Fruit fly (Drosophila melanogaster): ENCODE measurements around the gene mbm.

Gene mbm

dm6 chr2L:305198-305597 is 31.7 kb upstream of the mbm start:
- TF ChIP-seq usp (GFP tag; optimal IDR thresholded peaks at IDR 0.05) = no peak

dm6 chr2L:303306-303962 is 29.9 kb upstream of the mbm start:
- no peak for TF ChIP-seq CG8478 (optimal IDR thresholded peaks at IDR 0.05)
- TF ChIP-seq psq (optimal IDR thresholded peaks at IDR 0.05) = no peak
- no peak for TF ChIP-seq EcR (GFP tag; optimal IDR thresholded peaks at IDR 0.05)
- TF ChIP-seq usp (GFP tag; optimal IDR thresholded peaks at IDR 0.05) = no peak
- TF ChIP-seq Dll (optimal IDR thresholded peaks at IDR 0.05) = no peak
- no peak for TF ChIP-seq pan (optimal IDR thresholded peaks at IDR 0.05)

DNA sequence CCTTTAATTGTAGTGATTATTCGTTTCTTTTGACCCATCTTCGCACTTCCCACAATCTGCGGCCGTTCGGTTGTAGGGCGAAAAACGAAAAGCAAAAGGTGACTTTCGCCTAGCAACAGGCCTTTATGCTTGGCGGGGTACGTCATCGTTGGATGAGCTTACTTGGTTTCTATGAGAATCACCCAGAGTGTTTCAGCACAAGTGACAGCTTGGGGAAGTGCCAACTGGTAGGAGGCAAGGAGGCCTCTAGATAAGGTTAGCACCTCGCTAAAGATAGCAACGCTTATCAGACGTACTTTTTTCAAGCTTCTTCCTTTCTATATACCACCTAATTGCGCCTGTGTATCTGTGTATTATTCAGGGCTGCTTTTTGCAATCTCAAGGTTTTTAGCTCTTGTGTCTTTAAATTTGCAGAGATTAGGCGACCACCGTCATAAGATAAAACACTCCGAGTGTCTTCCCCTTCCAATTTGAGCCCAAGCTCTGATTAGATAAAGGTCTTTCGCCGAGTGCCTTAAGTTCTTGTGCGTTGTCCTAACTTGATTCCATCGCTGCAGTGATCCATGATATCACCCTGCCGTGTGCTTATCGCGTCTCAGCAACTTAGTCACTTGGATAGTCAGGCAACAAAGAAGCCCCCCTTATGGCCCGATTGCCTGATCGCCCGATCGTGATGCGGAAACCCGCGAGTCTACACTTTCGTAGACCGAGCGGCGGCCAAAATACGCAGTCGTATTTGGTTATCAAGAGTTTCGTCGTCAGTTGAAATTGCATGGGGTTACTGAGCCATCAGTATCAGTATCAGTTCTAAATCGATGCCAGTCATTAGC is 27.6 kb upstream of the mbm start:
- TF ChIP-seq EcR (GFP tag; optimal IDR thresholded peaks at IDR 0.05) (no peak), CG8478 (optimal IDR thresholded peaks at IDR 0.05) (no peak), psq (optimal IDR thresholded peaks at IDR 0.05) (no peak), Dll (optimal IDR thresholded peaks at IDR 0.05) (no peak), pan (optimal IDR thresholded peaks at IDR 0.05) (no peak), usp (GFP tag; optimal IDR thresholded peaks at IDR 0.05) (no peak)

DNA sequence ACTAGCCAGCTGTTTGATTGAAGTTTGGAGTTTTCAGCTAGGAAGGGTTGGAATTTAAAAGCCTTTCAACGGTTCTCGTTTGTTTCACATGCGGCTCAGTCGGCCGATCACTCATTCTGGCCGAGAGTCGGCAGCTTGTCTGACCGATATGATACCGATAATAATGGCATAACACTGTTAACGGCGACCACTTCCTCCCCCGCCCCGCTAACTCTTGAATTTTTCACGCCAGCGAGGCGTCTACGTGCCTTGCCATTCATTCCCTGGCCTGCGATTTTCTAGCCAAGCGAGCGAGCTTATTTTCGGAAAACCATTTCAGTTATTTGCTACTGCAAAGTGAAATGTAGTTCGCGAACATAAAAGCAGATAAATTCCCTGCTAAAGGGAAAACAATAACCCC is 26.5 kb upstream of the mbm start:
- TF ChIP-seq Dll (optimal IDR thresholded peaks at IDR 0.05) (no peak), CG8478 (optimal IDR thresholded peaks at IDR 0.05) (no peak), EcR (GFP tag; optimal IDR thresholded peaks at IDR 0.05) (no peak), pan (optimal IDR thresholded peaks at IDR 0.05) (no peak), psq (optimal IDR thresholded peaks at IDR 0.05) (no peak)

DNA sequence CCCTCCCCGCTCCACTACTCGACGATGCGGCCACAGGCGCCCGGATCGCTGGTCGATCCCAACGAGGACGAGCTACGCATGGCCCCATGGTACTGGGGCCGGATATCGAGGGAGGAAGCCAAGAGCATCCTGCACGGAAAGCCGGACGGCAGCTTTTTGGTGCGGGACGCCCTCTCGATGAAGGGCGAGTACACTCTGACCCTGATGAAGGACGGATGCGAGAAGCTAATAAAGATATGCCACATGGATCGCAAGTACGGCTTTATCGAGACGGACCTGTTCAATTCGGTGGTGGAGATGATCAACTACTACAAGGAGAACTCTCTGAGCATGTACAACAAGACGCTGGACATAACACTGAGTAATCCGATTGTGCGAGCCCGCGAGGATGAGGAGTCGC is 25.5 kb upstream of the mbm start:
- TF ChIP-seq psq (optimal IDR thresholded peaks at IDR 0.05) (no peak), CG8478 (optimal IDR thresholded peaks at IDR 0.05) (no peak), EcR (GFP tag; optimal IDR thresholded peaks at IDR 0.05) (no peak), pan (optimal IDR thresholded peaks at IDR 0.05) (no peak), usp (GFP tag; optimal IDR thresholded peaks at IDR 0.05) (no peak), Dll (optimal IDR thresholded peaks at IDR 0.05) (no peak)

DNA sequence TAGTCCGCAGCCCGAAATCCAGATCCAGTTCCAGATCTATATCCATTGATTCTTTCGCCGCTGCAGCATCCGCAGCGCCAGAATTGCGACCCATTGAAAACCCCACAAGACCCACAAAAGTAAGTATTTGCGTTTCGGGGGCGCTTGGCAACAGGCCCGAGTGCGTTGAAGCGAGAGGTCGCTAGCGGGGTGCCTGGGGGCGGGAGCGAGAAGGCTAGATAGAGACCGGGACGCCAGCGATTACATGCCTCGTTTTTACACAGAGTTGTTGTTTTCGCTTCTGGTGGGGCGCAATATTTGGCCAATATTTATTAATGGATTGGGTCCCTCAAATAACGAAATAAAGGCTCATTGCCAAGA is 24.8 kb upstream of the mbm start:
- TF ChIP-seq CG8478 (optimal IDR thresholded peaks at IDR 0.05) = no peak

dm6 chr2L:297480-298284 is 24.2 kb upstream of the mbm start, which contains the start of gene Pi3K21B:
Gene Pi3K21B, plus strand, starts transcription at chr2L:297880.
- TF ChIP-seq usp (GFP tag; optimal IDR thresholded peaks at IDR 0.05) (no peak), CG8478 (optimal IDR thresholded peaks at IDR 0.05) (no peak), psq (optimal IDR thresholded peaks at IDR 0.05) (no peak), EcR (GFP tag; optimal IDR thresholded peaks at IDR 0.05) (no peak), pan (optimal IDR thresholded peaks at IDR 0.05) (no peak), Dll (optimal IDR thresholded peaks at IDR 0.05) (no peak)

dm6 chr2L:294452-295362 is 21.2 kb upstream of the mbm start, which contains the start of the genes U2af38 and Stip1:
Gene U2af38, minus strand, starts transcription at chr2L:294681.
Gene Stip1, plus strand, starts transcription at chr2L:295122.
- no peak for TF ChIP-seq Dll (optimal IDR thresholded peaks at IDR 0.05)
- TF ChIP-seq EcR (GFP tag; optimal IDR thresholded peaks at IDR 0.05) = peak; percentile 73 to 94
- TF ChIP-seq usp (GFP tag; optimal IDR thresholded peaks at IDR 0.05) = no peak

- TF ChIP-seq EcR (GFP tag; optimal IDR thresholded peaks at IDR 0.05) = no peak
- no peak for TF ChIP-seq Dll (optimal IDR thresholded peaks at IDR 0.05)
- no peak for TF ChIP-seq psq (optimal IDR thresholded peaks at IDR 0.05)
- no peak for TF ChIP-seq CG8478 (optimal IDR thresholded peaks at IDR 0.05)
- no peak for TF ChIP-seq usp (GFP tag; optimal IDR thresholded peaks at IDR 0.05)
- TF ChIP-seq pan (optimal IDR thresholded peaks at IDR 0.05) = no peak
Measured at dm6 chr2L:292301-292700, 18.8 kb upstream of the mbm start, which contains the start of gene CG11562. Gene CG11562, plus strand, starts transcription at chr2L:292419.

- no peak for TF ChIP-seq psq (optimal IDR thresholded peaks at IDR 0.05)
- no peak for TF ChIP-seq usp (GFP tag; optimal IDR thresholded peaks at IDR 0.05)
- TF ChIP-seq pan (optimal IDR thresholded peaks at IDR 0.05) = no peak
- no peak for TF ChIP-seq CG8478 (optimal IDR thresholded peaks at IDR 0.05)
- no peak for TF ChIP-seq Dll (optimal IDR thresholded peaks at IDR 0.05)
- no peak for TF ChIP-seq EcR (GFP tag; optimal IDR thresholded peaks at IDR 0.05)
Measured at dm6 chr2L:291657-292056, 18.1 kb upstream of the mbm start, which contains the start of gene CG3625. Gene CG3625, minus strand, starts transcription at chr2L:291795.

DNA sequence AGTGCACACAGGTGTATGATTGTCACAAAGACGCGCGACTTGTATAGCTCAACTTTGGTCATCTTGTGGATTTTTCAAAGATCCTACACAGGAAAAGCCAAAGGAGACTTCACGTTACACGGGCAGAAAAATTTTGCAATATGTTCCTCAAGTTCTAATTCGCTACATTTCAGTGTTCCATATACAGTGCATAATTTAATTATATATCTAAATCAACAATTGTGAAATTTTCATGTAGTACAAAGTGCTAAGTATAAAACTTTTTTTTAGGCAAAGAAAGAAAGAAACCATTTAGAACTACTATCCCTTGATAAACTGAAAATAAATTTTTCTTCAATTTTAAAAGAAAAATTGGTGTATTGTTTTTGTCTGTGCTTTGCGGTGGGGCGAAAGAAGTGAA is 17.4 kb upstream of the mbm start:
- TF ChIP-seq pan (optimal IDR thresholded peaks at IDR 0.05) = no peak
- no peak for TF ChIP-seq psq (optimal IDR thresholded peaks at IDR 0.05)
- no peak for TF ChIP-seq usp (GFP tag; optimal IDR thresholded peaks at IDR 0.05)
- TF ChIP-seq CG8478 (optimal IDR thresholded peaks at IDR 0.05) = no peak
- TF ChIP-seq EcR (GFP tag; optimal IDR thresholded peaks at IDR 0.05) = no peak
- no peak for TF ChIP-seq Dll (optimal IDR thresholded peaks at IDR 0.05)
